Worm (Caenorhabditis elegans) whole organism, mixed stage, embryonic: Measurements from ENCODE around the gene ugt-3.

Source experiments
- bed-3 ChIP-seq: fragments of 200-800 bp; sonication (Bioruptor generic); optimal IDR thresholded peaks from 3 replicates; lab custom pipeline; 2018; ENCODE audit warnings: mild to moderate bottlenecking, missing genetic modification characterization, moderate library complexity, missing compliant biosample characterization
- elt-3 ChIP-seq: fragments of 150-350 bp; optimal IDR thresholded peaks from 2 replicates; lab custom pipeline; 2014; ENCODE audit warnings: missing biosample characterization, missing genetic modification characterization
- lin-13 ChIP-seq: fragments of 150-350 bp; optimal IDR thresholded peaks from 2 replicates; lab custom pipeline; 2014; ENCODE audit warnings: missing biosample characterization, missing genetic modification characterization
- lin-32 ChIP-seq: fragments of 200-800 bp; sonication (Bioruptor generic); optimal IDR thresholded peaks from 2 replicates; lab custom pipeline; 2018; ENCODE audit warnings: mild to moderate bottlenecking, missing genetic modification characterization, missing compliant biosample characterization
- lsy-2 ChIP-seq: fragments of 150-350 bp; optimal IDR thresholded peaks from 2 replicates; lab custom pipeline; 2014; ENCODE audit warnings: missing biosample characterization, missing genetic modification characterization
- ztf-11 ChIP-seq: fragments of 150-350 bp; optimal IDR thresholded peaks from 2 replicates; lab custom pipeline; 2014; ENCODE audit warnings: missing biosample characterization, missing genetic modification characterization

ce11 chrV:12796908-12797490, 3.1 kb downstream of the ugt-3 start:
- TF ChIP-seq elt-3, result no peak
- TF ChIP-seq lin-32 (GFP tag; lab: Kevin White, UChicago), result no peak
- no peak for TF ChIP-seq lsy-2
- TF ChIP-seq ztf-11 (tag; lab: Kevin White, UChicago), result no peak
- TF ChIP-seq lin-13 (tag; lab: Kevin White, UChicago), result no peak
- TF ChIP-seq bed-3 (GFP tag; lab: Kevin White, UChicago), result no peak
